Fruit fly (Drosophila melanogaster): ENCODE measurements around the gene REPTOR-BP.

DNA sequence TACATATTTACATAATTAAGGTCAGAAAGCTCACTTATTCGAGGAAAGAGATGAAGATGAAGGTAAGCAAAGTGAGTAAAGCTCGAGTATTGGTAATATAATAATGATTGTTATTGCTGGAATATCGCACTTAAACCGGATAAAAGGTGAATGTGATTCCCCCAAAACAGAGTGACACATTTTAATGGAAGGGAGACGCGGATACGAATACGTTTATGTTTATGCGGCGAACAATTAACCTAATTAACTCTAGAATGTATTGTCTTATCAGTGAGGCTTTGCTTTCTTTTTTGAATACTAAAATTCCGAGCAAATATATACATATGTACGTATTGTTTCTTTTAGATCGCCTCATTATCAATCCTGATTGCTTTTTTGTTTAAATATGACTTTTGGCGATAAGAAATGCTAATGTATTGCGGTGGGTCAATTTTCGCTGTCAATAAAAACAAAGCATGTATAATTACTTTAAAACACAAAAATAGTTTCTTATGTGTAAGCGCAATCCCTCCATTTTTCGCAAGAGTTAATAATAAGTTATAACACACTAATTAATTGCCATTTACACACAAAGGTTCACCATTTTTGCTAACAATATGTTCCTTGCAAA, 41.7 kb downstream of the REPTOR-BP start:
- TF ChIP-seq CG15336 (GFP tag; IDR thresholded peaks at IDR 0.05) (no peak), Met (GFP tag; optimal IDR thresholded peaks at IDR 0.05) (no peak), CG8319 (GFP tag; optimal IDR thresholded peaks at IDR 0.05) (no peak), CG4318 (GFP tag; optimal IDR thresholded peaks at IDR 0.05) (no peak), CG6854 (GFP tag; optimal IDR thresholded peaks at IDR 0.05) (no peak), Sox102F (GFP tag; optimal IDR thresholded peaks at IDR 0.05) (no peak)
